Fruit fly (Drosophila melanogaster) whole organism, prepupa: ENCODE results near the gene Ythdc1.
A peak's percentile ranks its signal among the peaks of the same experiment; 100 is the strongest.

Experiments used
- Blimp-1 ChIP-seq: fragments of 200-800 bp; sonication (Bioruptor generic); optimal IDR thresholded peaks from 3 replicates; lab custom pipeline; 2017; ENCODE audit warnings: missing biosample characterization, missing genetic modification characterization, mild to moderate bottlenecking, moderate library complexity, missing genetic modification reagents
- CG10631 ChIP-seq: fragments of 200-800 bp; sonication (Bioruptor generic); optimal IDR thresholded peaks from 2 replicates; lab custom pipeline; 2016; ENCODE audit warnings: missing biosample characterization, missing genetic modification characterization
- CG10669 ChIP-seq: fragments of 200-800 bp; sonication (Bioruptor generic); optimal IDR thresholded peaks from 3 replicates; lab custom pipeline; 2018; ENCODE audit warnings: missing biosample characterization, mild to moderate bottlenecking, missing genetic modification characterization, moderate library complexity
- CG11294 ChIP-seq: fragments of 200-800 bp; sonication (Bioruptor generic); IDR thresholded peaks from 2 replicates; pipeline ENCODE4 v1.3.6; 2022; ENCODE audit warnings: missing biosample characterization, missing genetic modification characterization
- CG11762 ChIP-seq: fragments of 200-800 bp; sonication (Bioruptor generic); optimal IDR thresholded peaks from 3 replicates; lab custom pipeline; 2016; ENCODE audit warnings: missing biosample characterization, missing genetic modification characterization; ENCODE audit not compliant: insufficient read depth
- CG15336 ChIP-seq: fragments of 200-800 bp; sonication (Bioruptor generic); IDR thresholded peaks from 2 replicates; pipeline ENCODE4 v1.3.6; 2022; ENCODE audit warnings: missing biosample characterization, missing genetic modification characterization
- CG1621 ChIP-seq: fragments of 200-800 bp; sonication (Bioruptor generic); optimal IDR thresholded peaks from 3 replicates; lab custom pipeline; 2018; ENCODE audit warnings: missing biosample characterization, mild to moderate bottlenecking, missing genetic modification characterization
- CG3032 ChIP-seq: fragments of 200-800 bp; optimal IDR thresholded peaks from 2 replicates; lab custom pipeline; 2019; ENCODE audit warnings: missing biosample characterization, mild to moderate bottlenecking, missing genetic modification characterization, moderate library complexity
- CG32006 ChIP-seq: fragments of 200-800 bp; sonication (Bioruptor generic); optimal IDR thresholded peaks from 3 replicates; lab custom pipeline; 2017; ENCODE audit warnings: missing biosample characterization, mild to moderate bottlenecking, missing genetic modification characterization
- CG34406 ChIP-seq: fragments of 200-800 bp; sonication (Bioruptor generic); optimal IDR thresholded peaks from 3 replicates; lab custom pipeline; 2016; ENCODE audit warnings: missing biosample characterization, missing genetic modification characterization
- CG3919 ChIP-seq: fragments of 200-800 bp; sonication (Bioruptor generic); optimal IDR thresholded peaks from 3 replicates; lab custom pipeline; 2016; ENCODE audit warnings: missing biosample characterization, missing genetic modification characterization
- CG4318 ChIP-seq: fragments of 200-800 bp; sonication (Bioruptor generic); optimal IDR thresholded peaks from 3 replicates; lab custom pipeline; 2017; ENCODE audit warnings: missing biosample characterization, mild to moderate bottlenecking, missing genetic modification characterization
- CG6163 ChIP-seq: fragments of 200-800 bp; sonication (Bioruptor generic); IDR thresholded peaks from 3 replicates; pipeline ENCODE4 v1.3.6; 2022; ENCODE audit warnings: missing biosample characterization, missing genetic modification characterization
- CG6276 ChIP-seq: fragments of 200-800 bp; sonication (Bioruptor generic); optimal IDR thresholded peaks from 2 replicates; lab custom pipeline; 2017; ENCODE audit warnings: missing biosample characterization, mild to moderate bottlenecking, missing genetic modification characterization
- CG6792 ChIP-seq: fragments of 200-800 bp; sonication (Bioruptor generic); optimal IDR thresholded peaks from 3 replicates; lab custom pipeline; 2016; ENCODE audit warnings: missing biosample characterization, missing genetic modification characterization
- CG6808 ChIP-seq: fragments of 200-800 bp; sonication (Bioruptor generic); optimal IDR thresholded peaks from 3 replicates; lab custom pipeline; 2017; ENCODE audit warnings: missing biosample characterization, missing genetic modification characterization, mild to moderate bottlenecking, moderate library complexity, missing genetic modification reagents
- CG6854 ChIP-seq: fragments of 200-800 bp; sonication (Bioruptor generic); optimal IDR thresholded peaks from 2 replicates; lab custom pipeline; 2017; ENCODE audit warnings: missing biosample characterization, mild to moderate bottlenecking, missing genetic modification characterization
- CG7368 ChIP-seq: fragments of 200-800 bp; sonication (Bioruptor generic); optimal IDR thresholded peaks from 3 replicates; lab custom pipeline; 2016; ENCODE audit warnings: missing biosample characterization, missing genetic modification characterization
- CG8119 ChIP-seq: fragments of 200-800 bp; sonication (Bioruptor generic); IDR thresholded peaks from 3 replicates; pipeline ENCODE4 v1.3.6; 2022; ENCODE audit warnings: missing biosample characterization, missing genetic modification characterization
- CG8319 ChIP-seq: fragments of 200-800 bp; sonication (Bioruptor generic); optimal IDR thresholded peaks from 3 replicates; lab custom pipeline; 2016; ENCODE audit warnings: missing biosample characterization, missing genetic modification characterization
- CG8632 ChIP-seq: fragments of 200-800 bp; sonication (Bioruptor generic); optimal IDR thresholded peaks from 3 replicates; lab custom pipeline; 2016; ENCODE audit warnings: missing biosample characterization, missing genetic modification characterization
- Eip78C ChIP-seq: fragments of 200-800 bp; sonication (Bioruptor generic); peaks from one replicate; lab custom pipeline; 2016; ENCODE audit warnings: missing biosample characterization, missing genetic modification characterization
- Eip93F ChIP-seq: fragments of 200-800 bp; sonication (Bioruptor generic); optimal IDR thresholded peaks from 2 replicates; lab custom pipeline; 2016; ENCODE audit warnings: missing biosample characterization, mild to moderate bottlenecking, missing genetic modification characterization
- Ets96B ChIP-seq: fragments of 200-800 bp; optimal IDR thresholded peaks from 2 replicates; lab custom pipeline; 2019; ENCODE audit warnings: missing biosample characterization, mild to moderate bottlenecking, missing genetic modification characterization, moderate library complexity
- Gug ChIP-seq: fragments of 200-800 bp; sonication (Bioruptor generic); IDR thresholded peaks from 2 replicates; pipeline ENCODE4 v1.3.6; 2022; ENCODE audit warnings: missing biosample characterization, missing genetic modification characterization
- Hr38 ChIP-seq: sonication (Bioruptor generic); optimal IDR thresholded peaks from 2 replicates; lab custom pipeline; 2016; ENCODE audit warnings: missing biosample characterization, missing genetic modification characterization
- Hr4 ChIP-seq: fragments of 200-800 bp; sonication (Bioruptor generic); optimal IDR thresholded peaks from 3 replicates; lab custom pipeline; 2016; ENCODE audit warnings: missing biosample characterization, missing genetic modification characterization
- Lpt ChIP-seq: fragments of 200-800 bp; sonication (Bioruptor generic); optimal IDR thresholded peaks from 3 replicates; lab custom pipeline; 2016; ENCODE audit warnings: missing biosample characterization, missing genetic modification characterization
- OdsH ChIP-seq: fragments of 200-800 bp; sonication (Bioruptor generic); optimal IDR thresholded peaks from 3 replicates; lab custom pipeline; 2016; ENCODE audit warnings: missing biosample characterization, missing genetic modification characterization
- Sox15 ChIP-seq: fragments of 200-800 bp; sonication (Bioruptor generic); optimal IDR thresholded peaks from 3 replicates; lab custom pipeline; 2016; ENCODE audit warnings: missing biosample characterization, missing genetic modification characterization
- acj6 ChIP-seq: fragments of 200-800 bp; sonication (Bioruptor generic); optimal IDR thresholded peaks from 3 replicates; lab custom pipeline; 2016; ENCODE audit warnings: missing biosample characterization, missing genetic modification characterization
- cyc ChIP-seq: fragments of 200-800 bp; sonication (Bioruptor generic); optimal IDR thresholded peaks from 3 replicates; lab custom pipeline; 2016; ENCODE audit warnings: missing biosample characterization, missing genetic modification characterization
- dsx ChIP-seq: fragments of 200-800 bp; optimal IDR thresholded peaks from 3 replicates; lab custom pipeline; 2019; ENCODE audit warnings: missing biosample characterization, mild to moderate bottlenecking, missing genetic modification characterization, moderate library complexity; ENCODE audit not compliant: poor library complexity, severe bottlenecking
- eg ChIP-seq: fragments of 200-800 bp; sonication (Bioruptor generic); IDR thresholded peaks from 3 replicates; pipeline ENCODE4 v1.3.6; 2022; ENCODE audit warnings: missing biosample characterization, missing genetic modification characterization
- fd85E ChIP-seq: fragments of 200-800 bp; sonication (Bioruptor generic); optimal IDR thresholded peaks from 3 replicates; lab custom pipeline; 2016; ENCODE audit warnings: missing biosample characterization, missing genetic modification characterization
- fkh ChIP-seq: fragments of 200-800 bp; sonication (Bioruptor generic); optimal IDR thresholded peaks from 3 replicates; lab custom pipeline; 2017; ENCODE audit warnings: missing biosample characterization, mild to moderate bottlenecking, missing genetic modification characterization, moderate library complexity
- lz ChIP-seq: fragments of 200-800 bp; sonication (Bioruptor generic); optimal IDR thresholded peaks from 3 replicates; lab custom pipeline; 2016; ENCODE audit warnings: missing biosample characterization, missing genetic modification characterization
- pdm3 ChIP-seq: fragments of 200-800 bp; sonication (Bioruptor generic); optimal IDR thresholded peaks from 3 replicates; lab custom pipeline; 2016; ENCODE audit warnings: missing biosample characterization, missing genetic modification characterization
- salr ChIP-seq, 2 experiments: fragments of 200-800 bp; sonication (Bioruptor generic); optimal IDR thresholded peaks; 3 replicates each; lab custom pipeline; 2016 to 2018; ENCODE audit warnings: missing biosample characterization in 2 of 2, missing genetic modification characterization in 2 of 2, mild to moderate bottlenecking in 1 of 2
- ss ChIP-seq, 2 experiments: fragments of 200-800 bp; sonication (Bioruptor generic); optimal IDR thresholded peaks; 2 replicates in 1 of 2; 3 replicates in 1 of 2; lab custom pipeline; 2017 to 2018; ENCODE audit warnings: mild to moderate bottlenecking in 2 of 2, missing biosample characterization in 2 of 2, missing genetic modification characterization in 2 of 2, moderate library complexity in 1 of 2
- svp ChIP-seq: fragments of 200-800 bp; sonication (Bioruptor generic); peaks from one replicate; lab custom pipeline; 2016; ENCODE audit warnings: missing biosample characterization, missing genetic modification characterization
- topi ChIP-seq: fragments of 200-800 bp; sonication (Bioruptor generic); optimal IDR thresholded peaks from 3 replicates; lab custom pipeline; 2016; ENCODE audit warnings: missing biosample characterization, missing genetic modification characterization
- vri ChIP-seq: fragments of 200-800 bp; sonication (Bioruptor generic); optimal IDR thresholded peaks from 3 replicates; lab custom pipeline; 2016; ENCODE audit warnings: missing biosample characterization, mild to moderate bottlenecking, missing genetic modification characterization

The Ythdc1 gene

DNA sequence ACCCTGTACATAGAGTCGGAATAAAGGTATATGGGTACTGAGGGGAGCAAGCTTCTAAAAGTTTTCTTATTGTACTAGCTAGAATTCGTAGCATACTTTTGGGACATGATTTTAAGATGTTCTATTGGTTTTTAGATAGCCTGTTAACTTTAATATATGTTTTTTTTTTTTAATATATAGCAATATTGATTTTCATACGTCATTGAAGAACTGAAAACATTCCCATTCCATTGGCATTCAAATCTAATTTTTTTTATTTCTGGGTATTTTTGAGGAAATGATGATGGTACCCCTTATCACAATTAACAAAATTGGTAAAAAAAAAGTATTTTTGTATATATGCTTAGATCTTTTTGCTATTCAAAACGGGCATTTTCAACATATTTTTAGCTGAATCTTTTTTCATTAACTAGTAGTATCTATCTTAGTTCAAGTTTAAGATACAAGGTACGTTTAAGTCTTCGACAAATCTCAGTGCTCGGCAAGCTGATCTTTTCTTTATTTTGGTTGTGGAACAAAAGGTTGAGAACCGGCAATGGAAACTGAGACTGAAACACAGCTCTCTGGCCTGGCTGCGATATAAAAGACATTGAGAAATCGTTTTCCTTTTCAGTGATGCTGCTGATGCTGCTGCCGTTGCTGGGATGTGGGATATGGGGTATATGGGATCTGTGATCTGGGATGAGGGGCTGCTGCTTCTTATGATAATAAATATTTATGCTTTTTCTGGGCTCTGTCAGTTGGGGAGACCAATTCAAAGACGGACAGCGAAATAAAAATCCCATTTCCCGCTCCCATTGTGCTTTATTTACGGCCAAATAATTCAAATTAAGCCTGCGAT, 10.8 kb upstream of the Ythdc1 start (continued):
- no peak for TF ChIP-seq CG11294 (GFP tag; lab: Robert Waterston, UW)
- TF ChIP-seq Eip93F (GFP tag; lab: Kevin White, UChicago): no peak
- TF ChIP-seq cyc: peak; percentile 65
- peak; percentile 66 for TF ChIP-seq CG8632 (GFP tag; lab: Kevin White, UChicago)
- peak; percentile 26 for TF ChIP-seq CG7368 (GFP tag; lab: Kevin White, UChicago)
- TF ChIP-seq Gug: no peak
- TF ChIP-seq Blimp-1: peak; percentile 28
- peak; percentile 57 for TF ChIP-seq CG11762
- no peak for TF ChIP-seq fd85E (GFP tag; lab: Kevin White, UChicago)
- peak; percentile 31 for TF ChIP-seq CG8319 (GFP tag; lab: Kevin White, UChicago)
- peak; percentile 46 for TF ChIP-seq CG15336 (GFP tag; lab: Robert Waterston, UW)
- TF ChIP-seq CG6163 (GFP tag; lab: Robert Waterston, UW): no peak
- TF ChIP-seq Lpt (GFP tag; lab: Kevin White, UChicago): peak; percentile 38

DNA sequence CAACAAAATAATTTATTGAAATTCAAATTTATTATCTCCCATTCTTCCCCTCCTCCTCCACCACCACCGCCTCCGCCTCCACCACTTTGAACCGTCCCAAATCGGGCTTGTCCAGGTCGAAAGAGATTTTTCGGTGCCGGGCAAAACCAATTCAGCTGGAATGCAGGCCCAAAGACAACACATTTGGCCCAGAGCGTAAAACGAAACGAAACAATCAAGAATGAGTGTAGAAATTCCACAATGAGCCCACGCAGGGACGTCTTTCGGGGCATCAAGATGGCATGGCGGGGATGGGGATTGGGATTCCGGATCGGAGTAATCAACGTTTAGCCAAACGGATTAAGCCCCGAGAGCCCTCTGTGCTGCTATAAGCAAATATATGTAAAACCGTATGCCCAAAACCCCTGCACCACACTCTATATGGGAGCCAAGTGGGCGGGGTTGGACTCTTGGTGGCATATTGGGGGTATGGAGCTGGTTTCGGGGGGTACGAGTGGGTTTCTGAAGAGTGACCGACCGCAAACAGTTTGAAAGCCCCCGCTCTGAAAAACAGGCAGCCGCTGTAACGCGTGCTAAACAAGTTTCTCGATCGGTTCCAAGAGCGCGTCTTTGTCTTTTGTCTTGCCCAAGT, 10.1 kb upstream of the Ythdc1 start:
- TF ChIP-seq Hr38 (GFP tag; lab: Kevin White, UChicago): no peak
- 0 out of 3 replicates have a peak, but pooled peaks have one; percentile 16 for TF ChIP-seq CG6163 (GFP tag; lab: Robert Waterston, UW)
- TF ChIP-seq CG6854: peak; percentile 48
- peak; percentile 81 for TF ChIP-seq CG1621 (tag; lab: Kevin White, UChicago)

DNA sequence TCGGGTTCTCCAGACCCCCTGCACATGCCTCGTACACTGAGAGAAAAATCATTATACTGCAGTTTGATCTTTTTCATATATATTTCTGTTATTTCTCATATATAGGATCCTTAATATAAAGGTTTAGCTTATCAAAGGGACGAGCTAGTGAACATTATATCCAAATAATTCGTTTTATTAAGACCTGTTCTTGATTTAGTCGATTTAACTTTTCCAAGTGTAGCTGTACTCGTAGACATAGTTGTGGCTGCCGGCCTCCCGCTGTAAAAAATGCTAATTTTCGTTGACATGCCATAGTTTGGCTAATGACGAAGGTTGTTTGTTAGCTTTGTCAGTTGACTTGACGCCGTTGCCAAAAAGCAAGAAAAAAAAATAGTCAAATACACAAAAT, 8.5 kb upstream of the Ythdc1 start:
- TF ChIP-seq CG3919 (GFP tag; lab: Kevin White, UChicago) (peak; percentile 54), Eip78C (GFP tag; lab: Kevin White, UChicago) (peak; percentile 82), eg (GFP tag; lab: Robert Waterston, UW) (peak; percentile 82), topi (GFP tag; lab: Kevin White, UChicago) (no peak), CG34406 (GFP tag; lab: Kevin White, UChicago) (no peak), CG6792 (peak; percentile 3), CG11294 (GFP tag; lab: Robert Waterston, UW) (peak; percentile 58; the same call in 1 of the 2 replicates), Ets96B (tag; lab: Kevin White, UChicago) (peak; percentile 54), Eip93F (GFP tag; lab: Kevin White, UChicago) (no peak), pdm3 (peak; percentile 49), CG3032 (peak; percentile 45), cyc (no peak), OdsH (GFP tag; lab: Kevin White, UChicago) (peak; percentile 62), CG6808 (GFP tag; lab: Kevin White, UChicago) (peak; percentile 36), vri (GFP tag; lab: Kevin White, UChicago) (no peak), Hr38 (GFP tag; lab: Kevin White, UChicago) (no peak), svp (peak; percentile 45), Hr4 (GFP tag; lab: Kevin White, UChicago) (peak; percentile 78), Blimp-1 (no peak), fd85E (GFP tag; lab: Kevin White, UChicago) (no peak), CG32006 (GFP tag; lab: Kevin White, UChicago) (peak; percentile 70), CG15336 (GFP tag; lab: Robert Waterston, UW) (peak; percentile 83), Sox15 (GFP tag; lab: Kevin White, UChicago) (no peak), CG1621 (tag; lab: Kevin White, UChicago) (peak; percentile 27), ss (GFP tag; optimal IDR thresholded peaks at IDR 0.05; lab: Kevin White, UChicago) (peak; percentile 25 to 29), fkh (peak; percentile 28), CG6276 (peak; percentile 53), Lpt (GFP tag; lab: Kevin White, UChicago) (peak; percentile 51), dsx (GFP tag; lab: Kevin White, UChicago) (peak; percentile 61), CG4318 (GFP tag; lab: Kevin White, UChicago) (peak; percentile 34), CG10669 (GFP tag; lab: Kevin White, UChicago) (peak; percentile 31), lz (GFP tag; lab: Kevin White, UChicago) (no peak), CG8119 (peak; percentile 76), CG8632 (GFP tag; lab: Kevin White, UChicago) (peak; percentile 5), CG10631 (peak; percentile 56), salr (GFP tag; optimal IDR thresholded peaks at IDR 0.05; lab: Kevin White, UChicago) (peak in 1 of 2 experiments; percentile 27), acj6 (GFP tag; lab: Kevin White, UChicago) (peak; percentile 15), CG11762 (peak; percentile 12)
